Worm (Caenorhabditis elegans) whole organism, L4/young adult: ENCODE results near the gene aly-3.

ENCODE experiments used
- dao-5 ChIP-seq: sonication (generic microtip); optimal IDR thresholded peaks from 2 replicates; lab custom pipeline; 2016; ENCODE audit warnings: missing genotype, missing genetic modification characterization, moderate library complexity, missing compliant biosample characterization
- him-1 ChIP-seq: sonication (generic microtip); optimal IDR thresholded peaks from 2 replicates; lab custom pipeline; 2016; ENCODE audit warnings: missing genotype, missing genetic modification reagents, missing genetic modification characterization, missing compliant biosample characterization

ce11 chrIV:12121076-12121475, 2.0 kb upstream of the aly-3 start, which contains the start of the genes ddb-1 and M18.6:
- TF ChIP-seq him-1 (tag; lab: Kevin White, UChicago) (no peak), dao-5 (tag; lab: Kevin White, UChicago) (no peak)
